Worm (Caenorhabditis elegans): Measurements from ENCODE around the gene C16A11.10.

The C16A11.10 gene

DNA sequence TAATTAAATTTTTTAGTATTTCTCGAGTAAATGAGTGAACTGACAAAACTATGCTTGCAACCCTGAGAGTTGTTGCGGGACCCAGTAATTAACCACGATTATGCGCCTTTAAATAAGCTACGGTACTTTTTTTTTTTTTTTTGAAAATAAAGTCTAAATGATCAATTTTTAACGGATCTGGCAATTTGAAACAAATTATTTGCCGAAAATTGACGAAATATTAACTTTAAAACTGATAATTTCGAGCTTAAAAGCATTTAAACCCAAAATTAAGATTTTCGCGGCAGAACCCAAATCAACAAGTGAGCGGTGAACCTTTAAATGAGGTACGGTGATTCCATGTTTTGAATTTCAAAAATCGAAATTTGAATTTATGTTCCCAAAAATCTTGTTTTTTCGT, 8.7 kb upstream of the C16A11.10 start:
- no peak for TF ChIP-seq ztf-4 (tag; optimal IDR thresholded peaks at IDR 0.05)
- no peak for TF ChIP-seq snpc-4 (tag; optimal IDR thresholded peaks at IDR 0.05)

DNA sequence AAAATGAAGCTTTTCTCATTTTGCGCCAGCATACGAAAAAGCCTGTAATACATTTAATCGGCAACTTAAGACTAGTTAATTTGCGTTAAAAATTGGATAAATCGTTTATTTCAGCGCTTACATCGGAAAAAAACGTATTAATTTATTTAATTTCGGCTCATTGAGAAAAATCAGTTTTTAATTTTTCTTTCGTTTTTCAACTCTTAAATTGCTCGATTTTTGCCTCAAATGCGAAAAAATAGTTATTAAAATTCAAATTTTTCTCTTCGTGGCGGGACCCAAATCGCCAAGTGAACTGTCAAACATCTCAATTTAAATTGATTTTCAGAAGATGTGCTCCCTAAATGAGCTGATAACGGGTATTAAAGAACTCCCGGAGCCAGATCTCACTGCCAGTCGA, 8.2 kb upstream of the C16A11.10 start, which contains the start of gene C16A11.5:
TSS of gene C16A11.5 (plus strand) at position 323 of the 400 bp plus-strand sequence.
- TF ChIP-seq lin-39 (tag; optimal IDR thresholded peaks at IDR 0.05) = no peak
- no peak for TF ChIP-seq sea-2 (GFP tag; optimal IDR thresholded peaks at IDR 0.05)
- no peak for TF ChIP-seq egl-27 (tag; optimal IDR thresholded peaks at IDR 0.05)
- TF ChIP-seq elt-2 (tag; optimal IDR thresholded peaks at IDR 0.05) = no peak

DNA sequence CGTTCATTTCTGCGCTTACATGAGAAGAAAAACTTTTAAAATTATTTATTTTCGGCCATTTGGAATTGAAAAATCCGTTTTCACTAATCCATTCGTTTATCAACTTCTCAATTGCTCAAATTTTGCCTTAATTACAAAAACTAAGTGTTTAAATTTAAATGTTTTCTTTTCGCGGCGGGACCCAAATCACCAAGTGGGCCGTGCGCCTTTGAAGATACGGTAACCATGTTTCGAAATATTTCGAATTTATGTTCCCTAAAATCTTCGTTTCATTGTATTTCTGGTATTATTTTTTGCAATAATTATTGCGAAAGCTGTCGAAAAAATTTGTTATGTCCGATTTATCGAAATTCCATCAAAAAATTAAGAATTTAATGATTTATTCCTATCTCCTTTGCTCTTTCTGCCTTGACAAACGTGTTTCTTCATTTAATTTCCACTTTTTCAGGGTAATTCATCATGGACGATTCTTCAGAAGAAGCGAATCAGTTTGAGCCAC, 4.5 kb upstream of the C16A11.10 start, which contains the start of gene C16A11.4:
TSS of gene C16A11.4 (plus strand) at position 449 of the 499 bp plus-strand sequence.
- no peak for TF ChIP-seq daf-12 (tag; optimal IDR thresholded peaks at IDR 0.05)
- TF ChIP-seq pqm-1 (tag; optimal IDR thresholded peaks at IDR 0.05) = no peak
- TF ChIP-seq nfya-1 (tag; optimal IDR thresholded peaks at IDR 0.05; ENCODE audit: insufficient read depth) = no peak
- TF ChIP-seq nhr-23 (tag; optimal IDR thresholded peaks at IDR 0.05) = no peak
- TF ChIP-seq lin-15B (tag; optimal IDR thresholded peaks at IDR 0.05) = no peak
- no peak for TF ChIP-seq ztf-11 (tag; optimal IDR thresholded peaks at IDR 0.05)
- no peak for TF ChIP-seq ceh-28 (tag; optimal IDR thresholded peaks at IDR 0.05)
- no peak for TF ChIP-seq elt-3 (tag; optimal IDR thresholded peaks at IDR 0.05)
- no peak for TF ChIP-seq pha-4 (tag; optimal IDR thresholded peaks at IDR 0.05)
- TF ChIP-seq egl-27 (tag; optimal IDR thresholded peaks at IDR 0.05) = no peak
- no peak for TF ChIP-seq ceh-82 (tag; optimal IDR thresholded peaks at IDR 0.05)
- TF ChIP-seq unc-39 (tag; optimal IDR thresholded peaks at IDR 0.05) = no peak

DNA sequence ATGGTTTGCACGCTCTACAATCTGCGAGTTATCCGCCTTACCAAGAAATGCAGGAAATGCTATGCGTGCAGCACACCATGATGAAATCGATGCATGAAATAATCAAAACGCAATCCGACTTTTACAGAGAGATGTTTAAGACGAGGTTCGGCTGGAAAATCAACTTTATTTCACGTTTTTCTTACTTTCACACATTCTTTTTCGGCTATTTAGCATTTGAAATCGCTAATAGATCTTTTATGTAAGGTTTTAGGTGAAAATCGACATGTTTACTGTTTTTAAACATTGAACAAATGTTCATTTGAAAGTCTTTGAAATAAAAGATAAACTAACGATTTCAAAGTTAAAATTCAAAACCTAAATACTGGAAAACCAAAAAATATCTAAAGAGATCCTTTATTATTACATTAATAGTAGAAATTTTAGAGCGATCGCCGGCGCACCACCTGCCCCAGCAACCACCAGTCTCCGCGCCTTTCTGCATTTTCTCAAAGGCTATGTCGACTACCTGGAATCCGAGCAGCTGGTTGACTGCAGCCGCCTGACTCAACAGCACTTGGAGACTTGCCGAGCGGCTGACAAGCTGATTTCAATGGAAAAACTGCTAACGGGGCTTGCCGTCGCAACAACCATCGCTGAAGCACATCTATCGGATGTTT, 2.9 kb upstream of the C16A11.10 start:
- TF ChIP-seq tbx-2 (tag; optimal IDR thresholded peaks at IDR 0.05) (no peak), mdl-1 (tag; optimal IDR thresholded peaks at IDR 0.05) (no peak), pqm-1 (tag; optimal IDR thresholded peaks at IDR 0.05) (no peak), eor-1 (tag; optimal IDR thresholded peaks at IDR 0.05) (no peak)

DNA sequence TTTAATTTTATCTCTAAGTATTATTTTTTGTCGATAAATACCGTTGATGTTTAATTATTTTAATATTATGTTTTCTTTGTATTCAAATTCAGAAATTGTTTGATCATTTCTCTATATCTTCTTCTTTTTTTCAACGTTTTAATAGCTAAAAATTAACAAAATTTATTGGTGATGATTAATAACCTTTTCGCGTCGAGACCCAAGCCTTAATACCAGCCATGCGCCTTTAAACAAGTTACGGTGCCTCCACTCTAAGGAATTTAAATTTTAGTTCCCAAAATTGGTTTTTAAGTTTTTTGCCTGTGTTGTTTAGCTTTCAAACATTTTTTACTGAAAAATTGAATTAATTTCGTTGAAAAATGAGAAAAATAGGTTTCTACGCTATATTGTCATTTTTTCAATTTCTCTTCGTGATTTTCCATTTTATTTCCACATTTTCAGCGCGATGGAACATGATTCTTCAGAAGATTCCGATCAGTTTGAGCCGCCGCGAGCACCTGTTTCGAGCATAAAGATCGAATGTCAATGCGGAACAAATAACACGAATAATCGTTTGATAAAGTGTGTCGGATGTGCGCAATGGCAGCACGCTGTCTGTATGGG, 2.0 kb upstream of the C16A11.10 start, which contains the start of gene C16A11.3:
TSS of gene C16A11.3 (plus strand) at position 440 of the 603 bp plus-strand sequence.
- TF ChIP-seq nhr-25 (tag; optimal IDR thresholded peaks at IDR 0.05) (no peak), nhr-28 (tag; optimal IDR thresholded peaks at IDR 0.05) (no peak), ztf-11 (tag; optimal IDR thresholded peaks at IDR 0.05) (no peak), nhr-77 (tag; optimal IDR thresholded peaks at IDR 0.05) (no peak), unc-62 (GFP tag; optimal IDR thresholded peaks at IDR 0.05) (no peak), ceh-9 (tag; optimal IDR thresholded peaks at IDR 0.05) (no peak), pha-4 (tag; optimal IDR thresholded peaks at IDR 0.05) (no peak), jun-1 (tag; optimal IDR thresholded peaks at IDR 0.05) (no peak), unc-39 (tag; optimal IDR thresholded peaks at IDR 0.05) (no peak), mdl-1 (tag; optimal IDR thresholded peaks at IDR 0.05) (no peak), nhr-23 (tag; optimal IDR thresholded peaks at IDR 0.05) (no peak), ZK546.5 (tag; optimal IDR thresholded peaks at IDR 0.05) (no peak)

DNA sequence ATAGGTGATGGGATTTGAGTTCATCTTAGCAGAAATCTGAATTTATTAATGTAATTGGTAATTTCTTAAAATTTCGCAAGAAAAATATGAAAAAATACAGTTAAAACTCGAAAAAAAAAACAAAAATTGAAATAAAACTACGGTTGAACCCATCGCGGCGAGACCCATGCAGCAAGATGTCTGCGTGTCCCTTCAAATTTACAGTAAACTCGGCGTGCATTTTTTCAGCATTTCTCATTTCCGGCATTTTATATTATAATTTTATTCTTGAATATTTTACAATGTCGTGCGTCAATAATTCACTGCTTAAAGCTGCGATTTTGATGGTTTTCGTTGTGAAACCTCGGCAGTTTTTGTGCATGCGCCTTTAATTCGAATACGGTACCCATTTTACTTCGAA, 4.8 kb downstream of the C16A11.10 start, which contains the start of gene fbxc-43:
TSS of gene fbxc-43 (minus strand) at position 38 of the 400 bp plus-strand sequence.
- TF ChIP-seq nhr-76 (tag; optimal IDR thresholded peaks at IDR 0.05) = no peak
- no peak for TF ChIP-seq fkh-2 (tag; optimal IDR thresholded peaks at IDR 0.05)
- TF ChIP-seq nhr-77 (tag; optimal IDR thresholded peaks at IDR 0.05) = no peak
- TF ChIP-seq snpc-4 (tag; optimal IDR thresholded peaks at IDR 0.05) = no peak
- no peak for TF ChIP-seq nfya-1 (tag; optimal IDR thresholded peaks at IDR 0.05; ENCODE audit: insufficient read depth)
- TF ChIP-seq nhr-23 (tag; optimal IDR thresholded peaks at IDR 0.05) = no peak
- no peak for TF ChIP-seq tbx-2 (tag; optimal IDR thresholded peaks at IDR 0.05)
- no peak for TF ChIP-seq nhr-43 (tag; optimal IDR thresholded peaks at IDR 0.05; ENCODE audit: poor library complexity, severe bottlenecking)
- no peak for TF ChIP-seq nhr-11 (tag; optimal IDR thresholded peaks at IDR 0.05)
- no peak for TF ChIP-seq fos-1 (tag; optimal IDR thresholded peaks at IDR 0.05)
- TF ChIP-seq nhr-25 (tag; optimal IDR thresholded peaks at IDR 0.05) = no peak
- no peak for TF ChIP-seq ceh-9 (tag; optimal IDR thresholded peaks at IDR 0.05)
- no peak for TF ChIP-seq nhr-28 (tag; optimal IDR thresholded peaks at IDR 0.05)
- no peak for TF ChIP-seq lin-39 (tag; optimal IDR thresholded peaks at IDR 0.05)
- no peak for TF ChIP-seq ZK546.5 (tag; optimal IDR thresholded peaks at IDR 0.05)
- TF ChIP-seq ama-1 (optimal IDR thresholded peaks at IDR 0.05) = no peak
- no peak for TF ChIP-seq zag-1 (tag; optimal IDR thresholded peaks at IDR 0.05)
- no peak for TF ChIP-seq egl-27 (tag; optimal IDR thresholded peaks at IDR 0.05)
- no peak for TF ChIP-seq hmg-11 (tag; optimal IDR thresholded peaks at IDR 0.05)
